Worm (Caenorhabditis elegans) whole organism, L2 larva: ENCODE results near the gene srh-82.

Source experiments
- ceh-82 ChIP-seq: fragments of 150-350 bp; optimal IDR thresholded peaks from 2 replicates; lab custom pipeline; 2014; ENCODE audit warnings: missing biosample characterization, missing genetic modification characterization
- dmd-4 ChIP-seq: sonication (generic microtip); optimal IDR thresholded peaks from 2 replicates; lab custom pipeline; 2017; ENCODE audit warnings: missing biosample characterization, missing genetic modification characterization
- elt-1 ChIP-seq: fragments of 150-350 bp; optimal IDR thresholded peaks from 2 replicates; lab custom pipeline; 2014; ENCODE audit warnings: missing biosample characterization, missing genetic modification characterization
- nhr-10 ChIP-seq: sonication (generic microtip); optimal IDR thresholded peaks from 2 replicates; lab custom pipeline; 2017; ENCODE audit warnings: missing biosample characterization, missing genetic modification characterization

ce11 chrV:151310-151709, 6.4 kb downstream of the srh-82 start, which contains the start of gene W03F9.4:
- TF ChIP-seq ceh-82 (tag; lab: Kevin White, UChicago) (no peak), elt-1 (tag; lab: Kevin White, UChicago) (no peak), nhr-10 (tag; lab: Kevin White, UChicago) (no peak), dmd-4 (tag; lab: Kevin White, UChicago) (no peak)
